Worm (Caenorhabditis elegans) whole organism, L4 larva: ENCODE data around the gene mip-1.

Source experiments
- F10B5.3 ChIP-seq: sonication (generic microtip); optimal IDR thresholded peaks from 2 replicates; lab custom pipeline; 2016; ENCODE audit warnings: mild to moderate bottlenecking, missing genetic modification characterization, missing compliant biosample characterization
- F26F4.8 ChIP-seq: fragments of 200-800 bp; sonication (Bioruptor generic); conservative IDR thresholded peaks from 2 replicates; pipeline ENCODE4 v1.3.6; 2022; ENCODE audit warnings: missing genetic modification characterization, missing compliant biosample characterization
- F37D6.2 ChIP-seq: sonication (generic microtip); optimal IDR thresholded peaks from 2 replicates; lab custom pipeline; 2016; ENCODE audit warnings: mild to moderate bottlenecking, missing genetic modification characterization, missing compliant biosample characterization
- F49E8.2 ChIP-seq: sonication (generic microtip); optimal IDR thresholded peaks from 2 replicates; lab custom pipeline; 2016; ENCODE audit warnings: missing compliant biosample characterization, mild to moderate bottlenecking, missing genetic modification characterization, borderline replicate concordance
- R02D3.7 ChIP-seq: fragments of 150-350 bp; sonication (generic microtip); optimal IDR thresholded peaks from 3 replicates; lab custom pipeline; 2014; ENCODE audit warnings: missing biosample characterization, missing genetic modification characterization
- T26A8.4 ChIP-seq: fragments of 200-800 bp; sonication (Bioruptor generic); IDR thresholded peaks from 2 replicates; pipeline ENCODE4 v1.3.6; 2022; ENCODE audit warnings: missing genetic modification characterization, missing compliant biosample characterization
- Y48G9A.11 ChIP-seq: fragments of 200-800 bp; sonication (Bioruptor generic); IDR thresholded peaks from 2 replicates; pipeline ENCODE4 v1.3.6; 2022; ENCODE audit warnings: missing genetic modification reagents, missing genetic modification characterization, missing compliant biosample characterization
- ZK546.5 ChIP-seq, 2 experiments: sonication (generic microtip); optimal IDR thresholded peaks; 2 replicates each; lab custom pipeline; 2017; ENCODE audit warnings: missing biosample characterization in 2 of 2, missing genetic modification characterization in 2 of 2
- ama-1 ChIP-seq: fragments of 150-350 bp; optimal IDR thresholded peaks from 2 replicates; lab custom pipeline; 2014; ENCODE audit warnings: inconsistent platforms, mixed read lengths
- arid-1 ChIP-seq: fragments of 200-800 bp; sonication (Bioruptor generic); conservative IDR thresholded peaks from 2 replicates; pipeline ENCODE4 v1.3.6; 2022; ENCODE audit warnings: missing genetic modification reagents, missing genetic modification characterization, missing compliant biosample characterization
- ceh-20 ChIP-seq: fragments of 200-800 bp; sonication (Bioruptor generic); IDR thresholded peaks from 2 replicates; pipeline ENCODE4 v1.3.6; 2022; ENCODE audit warnings: missing genetic modification reagents, missing genetic modification characterization, missing compliant biosample characterization
- ceh-28 ChIP-seq: fragments of 150-350 bp; optimal IDR thresholded peaks from 2 replicates; lab custom pipeline; 2014; ENCODE audit warnings: missing biosample characterization, missing genetic modification reagents, missing genetic modification characterization
- ctbp-1 ChIP-seq: fragments of 200-800 bp; sonication (Bioruptor generic); IDR thresholded peaks from 2 replicates; pipeline ENCODE4 v1.3.6; 2022; ENCODE audit warnings: missing genetic modification reagents, missing genetic modification characterization, missing compliant biosample characterization
- daf-19 ChIP-seq: fragments of 200-800 bp; sonication (Bioruptor generic); conservative IDR thresholded peaks from 2 replicates; pipeline ENCODE4 v1.3.6; 2022; ENCODE audit warnings: missing genetic modification characterization, missing compliant biosample characterization
- dmd-6 ChIP-seq: fragments of 200-800 bp; sonication (Bioruptor generic); IDR thresholded peaks from 2 replicates; pipeline ENCODE4 v1.3.6; 2022; ENCODE audit warnings: missing genetic modification reagents, missing genetic modification characterization, missing compliant biosample characterization
- duxl-1 ChIP-seq: sonication (generic microtip); optimal IDR thresholded peaks from 2 replicates; lab custom pipeline; 2016; ENCODE audit warnings: mild to moderate bottlenecking, missing genetic modification characterization, moderate library complexity, missing compliant biosample characterization; ENCODE audit not compliant: poor library complexity
- egl-43 ChIP-seq: fragments of 200-800 bp; sonication (Bioruptor generic); IDR thresholded peaks from 2 replicates; pipeline ENCODE4 v1.3.6; 2022; ENCODE audit warnings: missing genetic modification reagents, missing genetic modification characterization, missing compliant biosample characterization
- fos-1 ChIP-seq: fragments of 150-350 bp; optimal IDR thresholded peaks from 2 replicates; lab custom pipeline; 2014; ENCODE audit warnings: missing biosample characterization, missing genetic modification characterization
- hmg-1.1 ChIP-seq: fragments of 200-800 bp; sonication (Bioruptor generic); IDR thresholded peaks from 2 replicates; pipeline ENCODE4 v1.3.6; 2022; ENCODE audit warnings: missing genetic modification reagents, missing genetic modification characterization, missing compliant biosample characterization
- jun-1 ChIP-seq: fragments of 150-350 bp; optimal IDR thresholded peaks from 2 replicates; lab custom pipeline; 2014; ENCODE audit warnings: missing biosample characterization, missing genetic modification reagents, missing genetic modification characterization
- lin-13 ChIP-seq: fragments of 150-350 bp; optimal IDR thresholded peaks from 2 replicates; lab custom pipeline; 2014; ENCODE audit warnings: missing biosample characterization, missing genetic modification reagents, missing genetic modification characterization
- lin-15B ChIP-seq: fragments of 150-350 bp; sonication (generic microtip); optimal IDR thresholded peaks from 3 replicates; lab custom pipeline; 2014; ENCODE audit warnings: missing biosample characterization, missing genetic modification characterization
- lin-29 ChIP-seq: fragments of 200-800 bp; sonication (Bioruptor generic); IDR thresholded peaks from 2 replicates; pipeline ENCODE4 v1.3.6; 2022; ENCODE audit warnings: missing genetic modification reagents, missing genetic modification characterization, missing compliant biosample characterization
- lin-38 ChIP-seq: fragments of 200-800 bp; sonication (Bioruptor generic); IDR thresholded peaks from 2 replicates; pipeline ENCODE4 v1.3.6; 2022; ENCODE audit warnings: missing genetic modification reagents, missing genetic modification characterization, missing compliant biosample characterization
- lir-3 ChIP-seq: sonication (generic microtip); optimal IDR thresholded peaks from 2 replicates; lab custom pipeline; 2016; ENCODE audit warnings: mild to moderate bottlenecking, missing genetic modification characterization, missing compliant biosample characterization
- lsy-2 ChIP-seq, 2 experiments: fragments of 150-350 bp in 1 of 2; sonication (generic microtip) in 1 of 2; optimal IDR thresholded peaks; 2 replicates each; lab custom pipeline; 2014 to 2017; ENCODE audit warnings: missing biosample characterization in 2 of 2, missing genetic modification characterization in 2 of 2
- mdt-29 ChIP-seq: fragments of 200-800 bp; sonication (Bioruptor generic); IDR thresholded peaks from 2 replicates; pipeline ENCODE4 v1.3.6; 2022; ENCODE audit warnings: missing genetic modification reagents, missing genetic modification characterization, missing compliant biosample characterization
- nhr-237 ChIP-seq: sonication (generic microtip); optimal IDR thresholded peaks from 2 replicates; lab custom pipeline; 2017; ENCODE audit warnings: missing biosample characterization, missing genetic modification characterization
- nhr-42 ChIP-seq: fragments of 200-800 bp; sonication (Bioruptor generic); IDR thresholded peaks from 2 replicates; pipeline ENCODE4 v1.3.6; 2022; ENCODE audit warnings: missing genetic modification characterization, missing compliant biosample characterization
- php-3 ChIP-seq: fragments of 200-800 bp; sonication (Bioruptor generic); IDR thresholded peaks from 2 replicates; pipeline ENCODE4 v1.3.6; 2022; ENCODE audit warnings: missing genetic modification reagents, missing genetic modification characterization, missing compliant biosample characterization
- pqm-1 ChIP-seq: sonication (generic microtip); optimal IDR thresholded peaks from 2 replicates; lab custom pipeline; 2017; ENCODE audit warnings: missing biosample characterization, missing genetic modification characterization
- set-16 ChIP-seq: fragments of 200-800 bp; sonication (Bioruptor generic); IDR thresholded peaks from 2 replicates; pipeline ENCODE4 v1.3.6; 2022; ENCODE audit warnings: missing genetic modification reagents, missing genetic modification characterization, missing compliant biosample characterization
- snpc-1.2 ChIP-seq: fragments of 200-800 bp; sonication (Bioruptor generic); IDR thresholded peaks from 2 replicates; pipeline ENCODE4 v1.3.6; 2022; ENCODE audit warnings: missing genetic modification reagents, missing genetic modification characterization, missing compliant biosample characterization
- unc-130 ChIP-seq: sonication (generic microtip); optimal IDR thresholded peaks from 2 replicates; lab custom pipeline; 2016; ENCODE audit warnings: missing genetic modification reagents, missing genetic modification characterization, missing compliant biosample characterization
- unc-62 ChIP-seq, 3 experiments: fragments of 150-350 bp in 1 of 3; sonication (generic microtip); optimal IDR thresholded peaks in 2 of 3; peaks in 1 of 3; 1 replicate in 1 of 3; 2 replicates in 2 of 3; lab custom pipeline; 2014 to 2017; ENCODE audit warnings: missing biosample characterization in 3 of 3, missing genetic modification characterization in 3 of 3, missing genetic modification reagents in 3 of 3, missing genotype in 1 of 3
- zag-1 ChIP-seq: fragments of 150-350 bp; optimal IDR thresholded peaks from 2 replicates; lab custom pipeline; 2014; ENCODE audit warnings: missing biosample characterization, missing genetic modification characterization
- zfp-3 ChIP-seq: fragments of 200-800 bp; sonication (Bioruptor generic); conservative IDR thresholded peaks from 2 replicates; pipeline ENCODE4 v1.3.6; 2022; ENCODE audit warnings: missing genetic modification reagents, missing genetic modification characterization, missing compliant biosample characterization
- ztf-7 ChIP-seq: fragments of 150-350 bp; optimal IDR thresholded peaks from 2 replicates; lab custom pipeline; 2014; ENCODE audit warnings: missing biosample characterization, missing genetic modification characterization

Gene mip-1

ce11 chrIII:4792560-4793136 is at the start of gene mip-1:
TSS of gene mip-1 (plus strand) at chrIII:4793086.
- 0 out of 2 replicates have a peak, but pooled peaks have one; percentile 25 for TF ChIP-seq lin-38 (GFP tag; lab: Robert Waterston, UW)
- TF ChIP-seq unc-130 (GFP tag; lab: Kevin White, UChicago), result peak; percentile 40
- no peak for TF ChIP-seq ztf-7 (tag; lab: Kevin White, UChicago)

- TF ChIP-seq R02D3.7 (tag; lab: Kevin White, UChicago) (no peak), mdt-29 (GFP tag; lab: Robert Waterston, UW) (no peak), ama-1 (lab: Kevin White, UChicago) (no peak), F49E8.2 (no peak), lin-13 (GFP tag; lab: Kevin White, UChicago) (no peak)
These were observed 47.0 kb upstream of the mip-1 start, which contains the start of gene F17C8.6 for ce11 chrIII:4745934-4746333. TSS of gene F17C8.6 (minus strand) at chrIII:4746034.

- TF ChIP-seq fos-1 (no peak), unc-62 (GFP tag; optimal IDR thresholded peaks at IDR 0.05 in 1 of 2; lab: Kevin White, UChicago) (peak in 1 of 2 experiments; percentile 94), unc-62 (tag; optimal IDR thresholded peaks at IDR 0.05; lab: Kevin White, UChicago) (no peak)
These were observed 44.8 kb upstream of the mip-1 start, which contains the start of gene col-89 for ce11 chrIII:4748109-4748508. TSS of gene col-89 (plus strand) at chrIII:4748127.

- TF ChIP-seq set-16, result peak; percentile 96
- TF ChIP-seq pqm-1 (tag; lab: Kevin White, UChicago), result no peak
- peak in 1 of 2 experiments; percentile 73 for TF ChIP-seq unc-62 (GFP tag; optimal IDR thresholded peaks at IDR 0.05 in 1 of 2; lab: Kevin White, UChicago)
- no peak for TF ChIP-seq unc-62 (tag; optimal IDR thresholded peaks at IDR 0.05; lab: Kevin White, UChicago)
These were observed 44.2 kb upstream of the mip-1 start for ce11 chrIII:4748666-4749065.

ce11 chrIII:4752569-4752968 is 40.3 kb upstream of the mip-1 start:
- TF ChIP-seq ceh-20 (GFP tag; lab: Robert Waterston, UW) (peak; percentile 82), arid-1 (GFP tag; lab: Robert Waterston, UW) (peak; percentile 65), T26A8.4 (GFP tag; lab: Robert Waterston, UW) (peak; percentile 77), lin-38 (GFP tag; lab: Robert Waterston, UW) (peak; percentile 84), snpc-1.2 (GFP tag; lab: Robert Waterston, UW) (0 out of 2 replicates have a peak, but pooled peaks have one; percentile 39), nhr-42 (GFP tag; lab: Robert Waterston, UW) (0 out of 2 replicates have a peak, but pooled peaks have one; percentile 19), lin-29 (GFP tag; lab: Robert Waterston, UW) (peak; percentile 82), zfp-3 (GFP tag; lab: Robert Waterston, UW) (0 out of 2 replicates have a peak, but pooled peaks have one; percentile 60), dmd-6 (GFP tag; lab: Robert Waterston, UW) (peak; percentile 35), hmg-1.1 (GFP tag; lab: Robert Waterston, UW) (peak; percentile 75), lsy-2 (tag; optimal IDR thresholded peaks at IDR 0.05; lab: Kevin White, UChicago) (peak in 1 of 2 experiments; percentile 38), ctbp-1 (GFP tag; lab: Robert Waterston, UW) (peak; percentile 67), mdt-29 (GFP tag; lab: Robert Waterston, UW) (0 out of 2 replicates have a peak, but pooled peaks have one; percentile 8), Y48G9A.11 (GFP tag; lab: Robert Waterston, UW) (0 out of 2 replicates have a peak, but pooled peaks have one; percentile 32)

- TF ChIP-seq duxl-1 (tag; lab: Kevin White, UChicago) (peak; percentile 75), pqm-1 (tag; lab: Kevin White, UChicago) (no peak), egl-43 (no peak), ztf-7 (tag; lab: Kevin White, UChicago) (peak; percentile 89), ZK546.5 (tag; optimal IDR thresholded peaks at IDR 0.05; lab: Kevin White, UChicago) (peak in 1 of 2 experiments; percentile 58), F10B5.3 (tag; lab: Kevin White, UChicago) (peak; percentile 28), php-3 (no peak), lir-3 (no peak), lin-15B (tag; lab: Kevin White, UChicago) (peak; percentile 26), jun-1 (tag; lab: Kevin White, UChicago) (no peak), zag-1 (tag; lab: Kevin White, UChicago) (no peak), T26A8.4 (GFP tag; lab: Robert Waterston, UW) (peak; percentile 74), ceh-28 (no peak), daf-19 (GFP tag; lab: Robert Waterston, UW) (no peak), arid-1 (GFP tag; lab: Robert Waterston, UW) (peak; percentile 57), nhr-42 (GFP tag; lab: Robert Waterston, UW) (peak; percentile 37; the same call in 1 of the 2 replicates), F37D6.2 (tag; lab: Kevin White, UChicago) (peak; percentile 80), F26F4.8 (GFP tag; lab: Robert Waterston, UW) (no peak), nhr-237 (tag; lab: Kevin White, UChicago) (no peak)
These were observed 38.8 kb upstream of the mip-1 start, which contains the start of the genes rps-0 and rbg-3 for ce11 chrIII:4754001-4754561. TSS of gene rps-0 (minus strand) at chrIII:4754051. TSS of gene rbg-3 (plus strand) at chrIII:4754424.
